Worm (Caenorhabditis elegans) whole organism, young adult: ENCODE data around the gene ndx-6.

Experiments used
- C06A6.2 ChIP-seq: fragments of 200-800 bp; sonication (Bioruptor generic); conservative IDR thresholded peaks from 2 replicates; pipeline ENCODE4 v1.3.6; 2022; ENCODE audit warnings: missing genetic modification characterization, missing compliant biosample characterization
- F10E7.11 ChIP-seq: sonication (generic microtip); optimal IDR thresholded peaks from 2 replicates; lab custom pipeline; 2017; ENCODE audit warnings: mild to moderate bottlenecking, missing genetic modification characterization, moderate library complexity, missing compliant biosample characterization
- F22D6.2 ChIP-seq: sonication (generic microtip); optimal IDR thresholded peaks from 2 replicates; lab custom pipeline; 2016; ENCODE audit warnings: mild to moderate bottlenecking, missing genetic modification characterization, missing compliant biosample characterization
- F39B2.1 ChIP-seq: fragments of 200-800 bp; sonication (Bioruptor generic); IDR thresholded peaks from 2 replicates; pipeline ENCODE4 v1.3.6; 2022; ENCODE audit warnings: missing genetic modification reagents, missing genetic modification characterization, missing compliant biosample characterization
- F55B11.4 ChIP-seq: sonication (generic microtip); optimal IDR thresholded peaks from 2 replicates; lab custom pipeline; 2016; ENCODE audit warnings: missing compliant biosample characterization, missing genetic modification characterization, borderline replicate concordance; ENCODE audit not compliant: insufficient read depth
- K12H6.12 ChIP-seq: fragments of 200-800 bp; sonication (Bioruptor generic); optimal IDR thresholded peaks from 2 replicates; lab custom pipeline; 2018; ENCODE audit warnings: mild to moderate bottlenecking, missing genetic modification characterization, missing compliant biosample characterization
- Y79H2A.3 ChIP-seq: fragments of 200-800 bp; sonication (Bioruptor generic); conservative IDR thresholded peaks from 2 replicates; pipeline ENCODE4 v1.3.6; 2022; ENCODE audit warnings: missing genetic modification reagents, missing genetic modification characterization, missing compliant biosample characterization
- Y95B8A.8 ChIP-seq: fragments of 200-800 bp; sonication (Bioruptor generic); IDR thresholded peaks from 2 replicates; pipeline ENCODE4 v1.3.6; 2022; ENCODE audit warnings: missing genetic modification reagents, missing genetic modification characterization, missing compliant biosample characterization
- ZK185.1 ChIP-seq: sonication (generic microtip); optimal IDR thresholded peaks from 2 replicates; lab custom pipeline; 2016; ENCODE audit warnings: mild to moderate bottlenecking, missing genetic modification characterization, missing compliant biosample characterization; ENCODE audit not compliant: poor library complexity, severe bottlenecking
- akir-1 ChIP-seq: fragments of 200-800 bp; sonication (Bioruptor generic); optimal IDR thresholded peaks from 2 replicates; lab custom pipeline; 2018; ENCODE audit warnings: mild to moderate bottlenecking, missing genetic modification characterization, moderate library complexity, missing compliant biosample characterization
- attf-5 ChIP-seq: fragments of 200-800 bp; sonication (Bioruptor generic); optimal IDR thresholded peaks from 2 replicates; lab custom pipeline; 2018; ENCODE audit warnings: mild to moderate bottlenecking, missing genetic modification characterization, missing compliant biosample characterization
- attf-6 ChIP-seq: fragments of 200-800 bp; sonication (Bioruptor generic); IDR thresholded peaks from 2 replicates; pipeline ENCODE4 v1.3.6; 2022; ENCODE audit warnings: missing genetic modification reagents, missing genetic modification characterization, missing compliant biosample characterization
- cebp-1 ChIP-seq, 2 experiments: fragments of 200-800 bp in 1 of 2; sonication (Bioruptor generic) in 1 of 2; sonication (generic microtip) in 1 of 2; IDR thresholded peaks in 1 of 2; optimal IDR thresholded peaks in 1 of 2; 2 replicates each; pipeline versions ENCODE4 v1.3.6 to Lab custom; 2017 to 2022; ENCODE audit warnings: missing compliant biosample characterization in 2 of 2, missing genetic modification characterization in 2 of 2, mild to moderate bottlenecking in 1 of 2, missing genetic modification reagents in 1 of 2, moderate library complexity in 1 of 2
- die-1 ChIP-seq: sonication (generic microtip); optimal IDR thresholded peaks from 2 replicates; lab custom pipeline; 2016; ENCODE audit warnings: missing genotype, mild to moderate bottlenecking, missing genetic modification characterization, missing compliant biosample characterization
- dox-1 ChIP-seq: fragments of 200-800 bp; sonication (Bioruptor generic); IDR thresholded peaks from 2 replicates; pipeline ENCODE4 v1.3.6; 2022; ENCODE audit warnings: missing genetic modification reagents, missing genetic modification characterization, missing compliant biosample characterization
- efl-1 ChIP-seq: fragments of 150-350 bp; optimal IDR thresholded peaks from 2 replicates; lab custom pipeline; 2014; ENCODE audit warnings: missing biosample characterization, missing genetic modification reagents, missing genetic modification characterization
- egrh-3 ChIP-seq: fragments of 200-800 bp; sonication (Bioruptor generic); IDR thresholded peaks from 2 replicates; pipeline ENCODE4 v1.3.6; 2022; ENCODE audit warnings: missing genetic modification reagents, missing genetic modification characterization, missing compliant biosample characterization
- fkh-3 ChIP-seq: sonication (generic microtip); optimal IDR thresholded peaks from 2 replicates; lab custom pipeline; 2016; ENCODE audit warnings: mild to moderate bottlenecking, missing genetic modification characterization, missing compliant biosample characterization
- gei-17 ChIP-seq: fragments of 200-800 bp; sonication (Bioruptor generic); optimal IDR thresholded peaks from 2 replicates; lab custom pipeline; 2018; ENCODE audit warnings: mild to moderate bottlenecking, missing genetic modification characterization, missing compliant biosample characterization
- him-1 ChIP-seq: sonication (generic microtip); optimal IDR thresholded peaks from 2 replicates; lab custom pipeline; 2016; ENCODE audit warnings: missing genotype, missing genetic modification reagents, missing genetic modification characterization, missing compliant biosample characterization
- hlh-26 ChIP-seq: fragments of 200-800 bp; sonication (Bioruptor generic); conservative IDR thresholded peaks from 2 replicates; pipeline ENCODE4 v1.3.6; 2022; ENCODE audit warnings: missing genetic modification reagents, missing genetic modification characterization, missing compliant biosample characterization
- hmg-1.2 ChIP-seq: fragments of 200-800 bp; sonication (Bioruptor generic); IDR thresholded peaks from 2 replicates; pipeline ENCODE4 v1.3.6; 2022; ENCODE audit warnings: missing genetic modification reagents, missing genetic modification characterization, missing compliant biosample characterization
- hmg-20 ChIP-seq: fragments of 200-800 bp; sonication (Bioruptor generic); IDR thresholded peaks from 2 replicates; pipeline ENCODE4 v1.3.6; 2022; ENCODE audit warnings: missing genetic modification reagents, missing genetic modification characterization, missing compliant biosample characterization
- let-607 ChIP-seq, 2 experiments: fragments of 200-800 bp in 1 of 2; sonication (Bioruptor generic) in 1 of 2; sonication (generic microtip) in 1 of 2; optimal IDR thresholded peaks; 2 replicates each; lab custom pipeline; 2016 to 2018; ENCODE audit warnings: mild to moderate bottlenecking in 2 of 2, missing compliant biosample characterization in 2 of 2, missing genetic modification characterization in 2 of 2, moderate library complexity in 2 of 2, missing genotype in 1 of 2
- lin-40 ChIP-seq: sonication (generic microtip); optimal IDR thresholded peaks from 2 replicates; lab custom pipeline; 2016; ENCODE audit warnings: missing genetic modification characterization, mild to moderate bottlenecking, missing compliant biosample characterization, missing genotype, missing genetic modification reagents
- lir-1 ChIP-seq: fragments of 200-800 bp; sonication (Bioruptor generic); conservative IDR thresholded peaks from 2 replicates; pipeline ENCODE4 v1.3.6; 2022; ENCODE audit warnings: missing genetic modification reagents, missing genetic modification characterization, missing compliant biosample characterization
- lsy-27 ChIP-seq: sonication (generic microtip); optimal IDR thresholded peaks from 2 replicates; lab custom pipeline; 2017; ENCODE audit warnings: missing genetic modification characterization, mild to moderate bottlenecking, missing compliant biosample characterization, antibody characterized with exemption, missing genotype, borderline replicate concordance; ENCODE audit not compliant: insufficient read depth
- pbrm-1 ChIP-seq: fragments of 200-800 bp; sonication (Bioruptor generic); IDR thresholded peaks from 2 replicates; pipeline ENCODE4 v1.3.6; 2022; ENCODE audit warnings: missing genetic modification reagents, missing genetic modification characterization, missing compliant biosample characterization
- pha-4 ChIP-seq: fragments of 150-350 bp; sonication (generic microtip); optimal IDR thresholded peaks from 2 replicates; lab custom pipeline; 2014; ENCODE audit warnings: missing biosample characterization, missing genetic modification reagents, missing genetic modification characterization
- rcor-1 ChIP-seq: fragments of 200-800 bp; sonication (Bioruptor generic); IDR thresholded peaks from 2 replicates; pipeline ENCODE4 v1.3.6; 2022; ENCODE audit warnings: missing genetic modification reagents, missing genetic modification characterization, missing compliant biosample characterization
- rpc-1 ChIP-seq, 2 experiments: fragments of 150-350 bp in 1 of 2; sonication (generic microtip) in 1 of 2; optimal IDR thresholded peaks; 2 replicates each; lab custom pipeline; 2014 to 2018; ENCODE audit warnings: missing biosample characterization in 1 of 2, missing genetic modification characterization in 1 of 2, missing genetic modification reagents in 1 of 2, missing genotype in 1 of 2
- snpc-4 ChIP-seq, 5 experiments: fragments of 150-350 bp in 1 of 5; sonication (generic microtip) in 4 of 5; optimal IDR thresholded peaks; 2 replicates each; lab custom pipeline; 2014 to 2018; ENCODE audit warnings: missing genetic modification characterization in 5 of 5, missing biosample characterization in 3 of 5, antibody characterized with exemption in 2 of 5, mild to moderate bottlenecking in 2 of 5, missing compliant biosample characterization in 2 of 5, missing genotype in 2 of 5, moderate library complexity in 2 of 5, missing genetic modification reagents in 1 of 5
- somi-1 ChIP-seq: fragments of 200-800 bp; sonication (Bioruptor generic); optimal IDR thresholded peaks from 2 replicates; lab custom pipeline; 2018; ENCODE audit warnings: mild to moderate bottlenecking, missing genetic modification characterization, missing compliant biosample characterization
- sptf-2 ChIP-seq: fragments of 200-800 bp; sonication (Bioruptor generic); optimal IDR thresholded peaks from 2 replicates; lab custom pipeline; 2018; ENCODE audit warnings: mild to moderate bottlenecking, missing genetic modification characterization, missing compliant biosample characterization
- tlf-1 ChIP-seq: fragments of 200-800 bp; sonication (Bioruptor generic); optimal IDR thresholded peaks from 2 replicates; lab custom pipeline; 2018; ENCODE audit warnings: mild to moderate bottlenecking, missing genetic modification characterization, missing compliant biosample characterization
- unc-130 ChIP-seq: sonication (generic microtip); optimal IDR thresholded peaks from 2 replicates; lab custom pipeline; 2016; ENCODE audit warnings: missing genetic modification reagents, missing genetic modification characterization, missing compliant biosample characterization
- xnd-1 ChIP-seq: sonication (generic microtip); optimal IDR thresholded peaks from 2 replicates; lab custom pipeline; 2016; ENCODE audit warnings: missing genotype, missing genetic modification reagents, missing genetic modification characterization, missing compliant biosample characterization
- ztf-25 ChIP-seq: fragments of 200-800 bp; sonication (Bioruptor generic); IDR thresholded peaks from 2 replicates; pipeline ENCODE4 v1.3.6; 2022; ENCODE audit warnings: missing genetic modification reagents, missing genetic modification characterization, missing compliant biosample characterization
- ztf-26 ChIP-seq: sonication (generic microtip); optimal IDR thresholded peaks from 2 replicates; lab custom pipeline; 2017; ENCODE audit warnings: missing genetic modification characterization, missing compliant biosample characterization
- ztf-28 ChIP-seq: fragments of 200-800 bp; sonication (Bioruptor generic); IDR thresholded peaks from 2 replicates; pipeline ENCODE4 v1.3.6; 2022; ENCODE audit warnings: missing genetic modification reagents, missing genetic modification characterization, missing compliant biosample characterization

Gene ndx-6

ce11 chrII:5389831-5390323, at the start of gene ndx-6 (continued):
- TF ChIP-seq snpc-4 (GFP tag; optimal IDR thresholded peaks at IDR 0.05; lab: Kevin White, UChicago) = no peak
- TF ChIP-seq snpc-4 (tag; optimal IDR thresholded peaks at IDR 0.05; lab: Kevin White, UChicago) = peak in 3 of 4 experiments; percentile 49 to 64 (median 54)
- peak; percentile 9 for TF ChIP-seq ztf-26 (tag; lab: Kevin White, UChicago)
- no peak for TF ChIP-seq lsy-27 (tag; lab: Kevin White, UChicago)
- TF ChIP-seq C06A6.2 = 0 out of 2 replicates have a peak, but pooled peaks have one; percentile 54
- TF ChIP-seq dox-1 (GFP tag; lab: Robert Waterston, UW) = peak; percentile 67
- TF ChIP-seq Y79H2A.3 (GFP tag; lab: Robert Waterston, UW) = no peak
- no peak for TF ChIP-seq sptf-2 (GFP tag; lab: Kevin White, UChicago)
- TF ChIP-seq ztf-28 (GFP tag; lab: Robert Waterston, UW) = no peak
- TF ChIP-seq tlf-1 (GFP tag; lab: Kevin White, UChicago) = peak; percentile 28
- no peak for TF ChIP-seq him-1 (tag; lab: Kevin White, UChicago)
- TF ChIP-seq akir-1 (GFP tag; lab: Kevin White, UChicago) = no peak
- TF ChIP-seq F10E7.11 (tag; lab: Kevin White, UChicago) = no peak
- TF ChIP-seq ztf-25 (GFP tag; lab: Robert Waterston, UW) = no peak
- no peak for TF ChIP-seq fkh-3 (tag; lab: Kevin White, UChicago)
- peak; percentile 50 for TF ChIP-seq pha-4 (tag; lab: Kevin White, UChicago)
- TF ChIP-seq egrh-3 (GFP tag; lab: Robert Waterston, UW) = no peak
- TF ChIP-seq die-1 (tag; lab: Kevin White, UChicago) = no peak
- TF ChIP-seq Y95B8A.8 = 0 out of 2 replicates have a peak, but pooled peaks have one; percentile 51
- TF ChIP-seq ZK185.1 (tag; lab: Kevin White, UChicago) = peak; percentile 74
- TF ChIP-seq let-607 (tag; optimal IDR thresholded peaks at IDR 0.05; lab: Kevin White, UChicago) = peak in 1 of 2 experiments; percentile 52
- TF ChIP-seq hlh-26 (GFP tag; lab: Robert Waterston, UW) = no peak
- TF ChIP-seq attf-5 (GFP tag; lab: Kevin White, UChicago) = peak; percentile 77
- TF ChIP-seq hmg-1.2 (GFP tag; lab: Robert Waterston, UW) = peak; percentile 43; the same call in 1 of the 2 replicates
- TF ChIP-seq gei-17 = no peak
- TF ChIP-seq F22D6.2 (tag; lab: Kevin White, UChicago) = no peak

- TF ChIP-seq cebp-1 (GFP tag; IDR thresholded peaks at IDR 0.05; lab: Robert Waterston, UW) (no peak), cebp-1 (tag; optimal IDR thresholded peaks at IDR 0.05; lab: Kevin White, UChicago) (no peak), pbrm-1 (GFP tag; lab: Robert Waterston, UW) (no peak), rcor-1 (GFP tag; lab: Robert Waterston, UW) (no peak), K12H6.12 (tag; lab: Kevin White, UChicago) (no peak), snpc-4 (GFP tag; optimal IDR thresholded peaks at IDR 0.05; lab: Kevin White, UChicago) (no peak), snpc-4 (tag; optimal IDR thresholded peaks at IDR 0.05; lab: Kevin White, UChicago) (no peak), efl-1 (no peak), attf-6 (GFP tag; lab: Robert Waterston, UW) (no peak), unc-130 (GFP tag; lab: Kevin White, UChicago) (no peak), rpc-1 (optimal IDR thresholded peaks at IDR 0.05; lab: Kevin White, UChicago) (no peak), rpc-1 (tag; optimal IDR thresholded peaks at IDR 0.05; lab: Kevin White, UChicago) (no peak), xnd-1 (no peak), hmg-20 (GFP tag; lab: Robert Waterston, UW) (no peak), somi-1 (GFP tag; lab: Kevin White, UChicago) (no peak), F55B11.4 (tag; lab: Kevin White, UChicago) (no peak), F39B2.1 (GFP tag; lab: Robert Waterston, UW) (no peak), lin-40 (tag; lab: Kevin White, UChicago) (no peak), lir-1 (no peak)
These were observed 47.9 kb upstream of the ndx-6 start, which contains the start of gene F07F6.1 for ce11 chrII:5437586-5437985. F07F6.1 (plus strand) TSS chrII:5437886.
